Worm (Caenorhabditis elegans): ENCODE results near the gene Y55F3BL.6.

- TF ChIP-seq pqm-1 (tag; optimal IDR thresholded peaks at IDR 0.05) (no peak), nhr-12 (tag; optimal IDR thresholded peaks at IDR 0.05) (no peak)
Measured at ce11 chrIV:762486-763376, 44.1 kb downstream of the Y55F3BL.6 start.
